Worm (Caenorhabditis elegans): ENCODE measurements around the gene R02D3.8.

ce11 chrIV:273299-273698, 16.3 kb upstream of the R02D3.8 start, which contains the start of gene srh-282:
- TF ChIP-seq ceh-45 (GFP tag; IDR thresholded peaks at IDR 0.05) (no peak), lin-11 (tag; optimal IDR thresholded peaks at IDR 0.05) (no peak), elt-2 (tag; optimal IDR thresholded peaks at IDR 0.05) (no peak), unc-86 (tag; optimal IDR thresholded peaks at IDR 0.05) (no peak), nfya-1 (tag; optimal IDR thresholded peaks at IDR 0.05) (no peak), tbx-2 (tag; optimal IDR thresholded peaks at IDR 0.05) (no peak), F13H6.1 (tag; optimal IDR thresholded peaks at IDR 0.05) (no peak)

All from whole organism, late embryonic.